Fruit fly (Drosophila melanogaster): ENCODE data around the gene CG17075.

Gene CG17075

DNA sequence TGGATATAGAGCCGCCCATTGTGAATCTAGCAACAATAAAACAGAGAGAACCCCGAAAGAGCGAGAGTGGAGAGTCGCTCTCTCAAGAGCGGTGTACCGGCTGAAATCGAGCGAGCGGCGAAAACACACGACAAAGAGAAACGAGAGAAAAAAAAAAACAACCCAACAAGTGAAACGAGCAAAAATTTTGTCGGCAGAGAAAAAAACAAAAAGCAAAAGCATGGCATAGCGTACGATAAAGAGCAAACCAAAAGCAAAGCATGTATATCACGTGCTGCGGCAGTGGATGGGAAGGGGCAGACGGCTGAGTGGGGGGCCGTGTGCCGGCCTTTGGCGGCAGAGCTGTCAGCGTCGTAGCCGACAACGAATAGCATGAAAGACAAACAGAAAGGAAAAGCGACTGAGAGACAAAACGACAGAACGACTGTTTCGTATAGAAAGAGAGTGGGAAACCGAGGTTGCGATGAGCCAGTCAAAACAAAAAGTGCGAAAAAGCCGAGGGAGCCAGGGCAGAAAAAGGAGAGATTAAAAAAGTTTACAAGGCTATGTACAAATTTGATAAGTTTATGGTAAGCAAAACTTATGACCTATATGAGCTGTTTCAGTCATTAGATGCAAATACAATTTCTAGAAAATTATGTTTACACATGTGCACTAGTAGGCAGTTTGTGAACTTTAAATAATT, 20.5 kb downstream of the CG17075 start (continued):
- TF ChIP-seq prd (optimal IDR thresholded peaks at IDR 0.05) = no peak
- TF ChIP-seq prd (GFP tag; IDR thresholded peaks at IDR 0.05) = no peak
- TF ChIP-seq Sox102F (GFP tag; optimal IDR thresholded peaks at IDR 0.05) = no peak
- peak in 1 of 2 experiments; percentile 76 for TF ChIP-seq bsh (GFP tag; optimal IDR thresholded peaks at IDR 0.05)
- TF ChIP-seq HLH4C (GFP tag; IDR thresholded peaks at IDR 0.05; ENCODE audit: partially characterized antibody) = peak; percentile 42; the same call in 1 of the 3 replicates
- no peak for TF ChIP-seq eve (GFP tag; optimal IDR thresholded peaks at IDR 0.05)
- no peak for TF ChIP-seq corto (GFP tag; optimal IDR thresholded peaks at IDR 0.05)
- no peak for TF ChIP-seq otp (GFP tag; IDR thresholded peaks at IDR 0.05)
- no peak for TF ChIP-seq phol (tag; optimal IDR thresholded peaks at IDR 0.05)
- TF ChIP-seq CG34224 (GFP tag; IDR thresholded peaks at IDR 0.05; ENCODE audit: partially characterized antibody) = peak; percentile 49; the same call in 2 of the 3 replicates
- peak; percentile 57; the same call in 1 of the 2 replicates for TF ChIP-seq hbn (GFP tag; IDR thresholded peaks at IDR 0.05; ENCODE audit: partially characterized antibody)
- TF ChIP-seq lbe (GFP tag; optimal IDR thresholded peaks at IDR 0.05) = peak; percentile 61
- peak; percentile 30 for TF ChIP-seq Nf-YB (GFP tag; optimal IDR thresholded peaks at IDR 0.05)
- peak; percentile 19 for TF ChIP-seq Hey (tag; optimal IDR thresholded peaks at IDR 0.05)
- TF ChIP-seq NC2β (GFP tag; optimal IDR thresholded peaks at IDR 0.05) = no peak
- peak; percentile 43 for TF ChIP-seq Scr (GFP tag; IDR thresholded peaks at IDR 0.05; ENCODE audit: partially characterized antibody)
- TF ChIP-seq z (GFP tag; IDR thresholded peaks at IDR 0.05) = 0 out of 3 replicates have a peak, but pooled peaks have one; percentile 37
- TF ChIP-seq onecut (GFP tag; IDR thresholded peaks at IDR 0.05) = peak; percentile 23
- peak; percentile 32 for TF ChIP-seq CG34376 (GFP tag; optimal IDR thresholded peaks at IDR 0.05)
- TF ChIP-seq trem (tag; optimal IDR thresholded peaks at IDR 0.05) = no peak
- no peak for TF ChIP-seq CG17912 (GFP tag; optimal IDR thresholded peaks at IDR 0.05)
- no peak for TF ChIP-seq Hr51 (GFP tag; optimal IDR thresholded peaks at IDR 0.05)
- TF ChIP-seq sqz (GFP tag; optimal IDR thresholded peaks at IDR 0.05) = peak; percentile 96
- no peak; the same call in 1 of the 2 replicates for TF ChIP-seq amos (GFP tag; IDR thresholded peaks at IDR 0.05; ENCODE audit: partially characterized antibody)
- TF ChIP-seq ftz-f1 (GFP tag; optimal IDR thresholded peaks at IDR 0.05) = peak; percentile 67
- peak; percentile 11 for TF ChIP-seq HLHmδ (GFP tag; optimal IDR thresholded peaks at IDR 0.05)
- no peak for TF ChIP-seq CG17361 (GFP tag; IDR thresholded peaks at IDR 0.05)
- peak; percentile 29 for TF ChIP-seq HmgZ (tag; optimal IDR thresholded peaks at IDR 0.05)
- peak; percentile 56 for TF ChIP-seq gro (GFP tag; optimal IDR thresholded peaks at IDR 0.05)
- 0 out of 2 replicates have a peak, but pooled peaks have one; percentile 20 for TF ChIP-seq Xrp1 (GFP tag; IDR thresholded peaks at IDR 0.05)
- no peak for TF ChIP-seq run (tag; optimal IDR thresholded peaks at IDR 0.05)
- TF ChIP-seq CG2712 (tag; optimal IDR thresholded peaks at IDR 0.05) = peak; percentile 33
- peak; percentile 36; the same call in 1 of the 2 replicates for TF ChIP-seq CG14014 (GFP tag; IDR thresholded peaks at IDR 0.05)
- no peak for TF ChIP-seq lmd (GFP tag; IDR thresholded peaks at IDR 0.05)
- peak; percentile 67 for TF ChIP-seq CG13287 (GFP tag; IDR thresholded peaks at IDR 0.05; ENCODE audit: partially characterized antibody)
- peak; percentile 89; the same call in 1 of the 2 replicates for TF ChIP-seq rib (GFP tag; IDR thresholded peaks at IDR 0.05)
- TF ChIP-seq sna (GFP tag; IDR thresholded peaks at IDR 0.05; ENCODE audit: partially characterized antibody) = peak; percentile 57; the same call in 1 of the 2 replicates
- TF ChIP-seq Stat92E (GFP tag; optimal IDR thresholded peaks at IDR 0.05) = peak in 1 of 3 experiments; percentile 46
- peak; percentile 86 for TF ChIP-seq abd-A (tag; optimal IDR thresholded peaks at IDR 0.05)
- peak; percentile 86 for TF ChIP-seq CG12155 (GFP tag; optimal IDR thresholded peaks at IDR 0.05)
- TF ChIP-seq Sry-δ (GFP tag; optimal IDR thresholded peaks at IDR 0.05) = no peak
- peak; percentile 11 for TF ChIP-seq dm (GFP tag; optimal IDR thresholded peaks at IDR 0.05)
- TF ChIP-seq Med (GFP tag) = peak; percentile 67
- TF ChIP-seq chm (GFP tag; IDR thresholded peaks at IDR 0.05) = peak; percentile 53; the same call in 1 of the 2 replicates
- no peak for TF ChIP-seq gcm2 (GFP tag; optimal IDR thresholded peaks at IDR 0.05)
- 0 out of 2 replicates have a peak, but pooled peaks have one; percentile 10 for TF ChIP-seq stc (GFP tag; IDR thresholded peaks at IDR 0.05)
- no peak for TF ChIP-seq CTCF (GFP tag; optimal IDR thresholded peaks at IDR 0.05)
- TF ChIP-seq CG16813 (GFP tag; IDR thresholded peaks at IDR 0.05; ENCODE audit: partially characterized antibody) = 0 out of 3 replicates have a peak, but pooled peaks have one; percentile 6
